Worm (Caenorhabditis elegans) whole organism, young adult: ENCODE measurements around the gene Y55B1BL.1.

Source experiments
- F23B12.7 ChIP-seq: sonication (generic microtip); optimal IDR thresholded peaks from 2 replicates; lab custom pipeline; 2017; ENCODE audit warnings: missing genetic modification characterization, mild to moderate bottlenecking, missing compliant biosample characterization, antibody characterized with exemption, moderate library complexity; ENCODE audit not compliant: insufficient read depth
- F57A8.1 ChIP-seq: fragments of 200-800 bp; sonication (Bioruptor generic); optimal IDR thresholded peaks from 2 replicates; lab custom pipeline; 2018; ENCODE audit warnings: mild to moderate bottlenecking, missing genetic modification characterization, moderate library complexity, missing compliant biosample characterization
- K12H6.12 ChIP-seq: fragments of 200-800 bp; sonication (Bioruptor generic); optimal IDR thresholded peaks from 2 replicates; lab custom pipeline; 2018; ENCODE audit warnings: mild to moderate bottlenecking, missing genetic modification characterization, missing compliant biosample characterization
- ets-4 ChIP-seq: fragments of 200-800 bp; sonication (Bioruptor generic); optimal IDR thresholded peaks from 2 replicates; lab custom pipeline; 2018; ENCODE audit warnings: mild to moderate bottlenecking, missing genetic modification characterization, missing compliant biosample characterization
- lin-26 ChIP-seq: fragments of 200-800 bp; sonication (Bioruptor generic); IDR thresholded peaks from 2 replicates; pipeline ENCODE4 v1.3.6; 2022; ENCODE audit warnings: missing genetic modification reagents, missing genetic modification characterization, missing compliant biosample characterization
- nfya-1 ChIP-seq: sonication (generic microtip); optimal IDR thresholded peaks from 2 replicates; lab custom pipeline; 2017; ENCODE audit warnings: antibody characterized with exemption, missing compliant biosample characterization, missing genetic modification characterization, borderline replicate concordance; ENCODE audit not compliant: insufficient read depth
- nhr-27 ChIP-seq: fragments of 200-800 bp; sonication (Bioruptor generic); optimal IDR thresholded peaks from 2 replicates; lab custom pipeline; 2018; ENCODE audit warnings: mild to moderate bottlenecking, missing genetic modification characterization, moderate library complexity, missing compliant biosample characterization
- pha-4 ChIP-seq: fragments of 150-350 bp; sonication (generic microtip); optimal IDR thresholded peaks from 2 replicates; lab custom pipeline; 2014; ENCODE audit warnings: missing biosample characterization, missing genetic modification reagents, missing genetic modification characterization
- rpc-1 ChIP-seq, 2 experiments: fragments of 150-350 bp in 1 of 2; sonication (generic microtip) in 1 of 2; optimal IDR thresholded peaks; 2 replicates each; lab custom pipeline; 2014 to 2018; ENCODE audit warnings: missing biosample characterization in 1 of 2, missing genetic modification characterization in 1 of 2, missing genetic modification reagents in 1 of 2, missing genotype in 1 of 2
- sdz-38 ChIP-seq: sonication (generic microtip); optimal IDR thresholded peaks from 2 replicates; lab custom pipeline; 2016; ENCODE audit warnings: missing genotype, missing genetic modification characterization, missing compliant biosample characterization
- snpc-4 ChIP-seq, 5 experiments: fragments of 150-350 bp in 1 of 5; sonication (generic microtip) in 4 of 5; optimal IDR thresholded peaks; 2 replicates each; lab custom pipeline; 2014 to 2018; ENCODE audit warnings: missing genetic modification characterization in 5 of 5, missing biosample characterization in 3 of 5, antibody characterized with exemption in 2 of 5, mild to moderate bottlenecking in 2 of 5, missing compliant biosample characterization in 2 of 5, missing genotype in 2 of 5, moderate library complexity in 2 of 5, missing genetic modification reagents in 1 of 5
- tbx-9 ChIP-seq: sonication (generic microtip); optimal IDR thresholded peaks from 2 replicates; lab custom pipeline; 2016; ENCODE audit warnings: borderline replicate concordance, missing genetic modification characterization, inconsistent platforms, missing compliant biosample characterization
- unc-62 ChIP-seq: fragments of 150-350 bp; optimal IDR thresholded peaks from 2 replicates; lab custom pipeline; 2014; ENCODE audit warnings: missing biosample characterization, missing genetic modification reagents, missing genetic modification characterization

- no peak for TF ChIP-seq sdz-38 (tag; lab: Kevin White, UChicago)
- no peak for TF ChIP-seq lin-26 (GFP tag; lab: Robert Waterston, UW)
- no peak for TF ChIP-seq pha-4 (tag; lab: Kevin White, UChicago)
- TF ChIP-seq K12H6.12 (tag; lab: Kevin White, UChicago): no peak
- no peak for TF ChIP-seq ets-4
- TF ChIP-seq snpc-4 (GFP tag; optimal IDR thresholded peaks at IDR 0.05; lab: Kevin White, UChicago): no peak
- no peak for TF ChIP-seq snpc-4 (tag; optimal IDR thresholded peaks at IDR 0.05; lab: Kevin White, UChicago)
- TF ChIP-seq tbx-9: no peak
- no peak for TF ChIP-seq F23B12.7 (tag; lab: Kevin White, UChicago)
- TF ChIP-seq rpc-1 (optimal IDR thresholded peaks at IDR 0.05; lab: Kevin White, UChicago): no peak
- no peak for TF ChIP-seq rpc-1 (tag; optimal IDR thresholded peaks at IDR 0.05; lab: Kevin White, UChicago)
- TF ChIP-seq F57A8.1 (GFP tag; lab: Kevin White, UChicago): no peak
- TF ChIP-seq nfya-1: no peak
- no peak for TF ChIP-seq nhr-27 (tag; lab: Kevin White, UChicago)
- no peak for TF ChIP-seq unc-62 (GFP tag; lab: Kevin White, UChicago)
These were observed 20.4 kb downstream of the Y55B1BL.1 start for ce11 chrIII:422553-422952.
